Fruit fly (Drosophila melanogaster) whole organism, wandering third instar larva: ENCODE measurements around the gene CG14563.

ENCODE experiments used
- Abd-B ChIP-seq: fragments of >200 bp; optimal IDR thresholded peaks from 2 replicates; lab custom pipeline; 2017; ENCODE audit warnings: missing biosample characterization, missing genetic modification characterization
- CG32264 ChIP-seq: fragments of 200-800 bp; sonication (Bioruptor generic); optimal IDR thresholded peaks from 2 replicates; lab custom pipeline; 2016; ENCODE audit warnings: missing biosample characterization, missing genetic modification characterization
- CG9705 ChIP-seq: fragments of 200-800 bp; sonication (Bioruptor generic); optimal IDR thresholded peaks from 2 replicates; lab custom pipeline; 2018; ENCODE audit warnings: missing biosample characterization, mild to moderate bottlenecking, missing genetic modification characterization
- CrebA ChIP-seq: fragments of 200-800 bp; sonication (Bioruptor generic); optimal IDR thresholded peaks from 2 replicates; lab custom pipeline; 2016; ENCODE audit warnings: missing biosample characterization, mild to moderate bottlenecking, missing genetic modification characterization, borderline replicate concordance
- Dfd ChIP-seq: fragments of >200 bp; optimal IDR thresholded peaks from 2 replicates; lab custom pipeline; 2017; ENCODE audit warnings: missing biosample characterization, missing genetic modification characterization
- Dif ChIP-seq: fragments of 200-275, 200-300 bp; sonication (Bioruptor generic); optimal IDR thresholded peaks from 2 replicates; lab custom pipeline; 2018; ENCODE audit warnings: missing biosample characterization, missing genetic modification characterization; ENCODE audit not compliant: partially characterized antibody
- GATAd ChIP-seq: sonication (Bioruptor generic); optimal IDR thresholded peaks from 2 replicates; lab custom pipeline; 2016; ENCODE audit warnings: missing biosample characterization, missing genetic modification characterization
- HLH106 ChIP-seq: fragments of 200-800 bp; optimal IDR thresholded peaks from 3 replicates; lab custom pipeline; 2019; ENCODE audit warnings: missing biosample characterization, mild to moderate bottlenecking, missing genetic modification characterization, moderate library complexity
- Hnf4 ChIP-seq: fragments of 200-800 bp; sonication (Bioruptor generic); optimal IDR thresholded peaks from 2 replicates; lab custom pipeline; 2016; ENCODE audit warnings: missing biosample characterization, mild to moderate bottlenecking, missing genetic modification characterization
- Hr78 ChIP-seq: fragments of >200 bp; optimal IDR thresholded peaks from 2 replicates; lab custom pipeline; 2017; ENCODE audit warnings: missing biosample characterization, missing genetic modification characterization
- Hr83 ChIP-seq: fragments of 200-300 bp; sonication (Bioruptor generic); optimal IDR thresholded peaks from 2 replicates; lab custom pipeline; 2016; ENCODE audit warnings: missing biosample characterization, mild to moderate bottlenecking, missing genetic modification characterization, moderate library complexity; ENCODE audit not compliant: poor library complexity, severe bottlenecking
- Jra ChIP-seq: sonication (Bioruptor generic); optimal IDR thresholded peaks from 2 replicates; lab custom pipeline; 2016; ENCODE audit warnings: missing biosample characterization, missing genetic modification characterization
- Mio ChIP-seq: sonication (Bioruptor generic); optimal IDR thresholded peaks from 2 replicates; lab custom pipeline; 2016; ENCODE audit warnings: missing biosample characterization, missing genetic modification characterization
- Myc ChIP-seq: fragments of >200 bp; optimal IDR thresholded peaks from 2 replicates; lab custom pipeline; 2017
- N ChIP-seq: fragments of >200 bp; optimal IDR thresholded peaks from 2 replicates; lab custom pipeline; 2018; ENCODE audit warnings: missing biosample characterization, missing external identifiers, missing genetic modification characterization
- OdsH ChIP-seq: fragments of 200-800 bp; sonication (Bioruptor generic); optimal IDR thresholded peaks from 2 replicates; lab custom pipeline; 2016; ENCODE audit warnings: missing biosample characterization, mild to moderate bottlenecking, missing genetic modification characterization
- Rel ChIP-seq, 2 experiments: fragments of 200-800 bp; sonication (Bioruptor generic) in 1 of 2; optimal IDR thresholded peaks; 2 replicates in 1 of 2; 3 replicates in 1 of 2; lab custom pipeline; 2016 to 2019; ENCODE audit warnings: mild to moderate bottlenecking in 2 of 2, missing biosample characterization in 2 of 2, missing genetic modification characterization in 2 of 2, moderate library complexity in 1 of 2
- Sp1 ChIP-seq: fragments of 200-800 bp; sonication (Bioruptor generic); optimal IDR thresholded peaks from 3 replicates; lab custom pipeline; 2019; ENCODE audit warnings: missing biosample characterization, mild to moderate bottlenecking, missing genetic modification characterization, moderate library complexity
- Vsx2 ChIP-seq: fragments of 200-300, 225-300 bp; sonication (Bioruptor generic); optimal IDR thresholded peaks from 2 replicates; lab custom pipeline; 2018; ENCODE audit warnings: missing biosample characterization, missing genetic modification characterization; ENCODE audit not compliant: partially characterized antibody
- br ChIP-seq: fragments of 200-800 bp; sonication (Bioruptor generic); optimal IDR thresholded peaks from 2 replicates; lab custom pipeline; 2016; ENCODE audit warnings: missing biosample characterization, missing genetic modification characterization
- brk ChIP-seq: fragments of 200-800 bp; sonication (Bioruptor generic); optimal IDR thresholded peaks from 2 replicates; lab custom pipeline; 2016; ENCODE audit warnings: missing biosample characterization, mild to moderate bottlenecking, missing genetic modification characterization
- dl ChIP-seq, 2 experiments: fragments of 175-275, 200-275 bp in 1 of 2; fragments of 200-275 bp in 1 of 2; sonication (Bioruptor generic); optimal IDR thresholded peaks; lab custom pipeline; 2018; ENCODE audit warnings: mild to moderate bottlenecking in 2 of 2, missing biosample characterization in 2 of 2, missing genetic modification characterization in 2 of 2, moderate library complexity in 2 of 2; ENCODE audit not compliant: partially characterized antibody in 2 of 2, insufficient read depth in 1 of 2
- dmrt93B ChIP-seq: fragments of 200-800 bp; sonication (Bioruptor generic); optimal IDR thresholded peaks from 2 replicates; lab custom pipeline; 2018; ENCODE audit warnings: missing biosample characterization, mild to moderate bottlenecking, missing genetic modification characterization
- dsf ChIP-seq: sonication (Bioruptor generic); optimal IDR thresholded peaks from 2 replicates; lab custom pipeline; 2016; ENCODE audit warnings: missing biosample characterization, missing genetic modification characterization, borderline replicate concordance
- ey ChIP-seq: fragments of 200-800 bp; sonication (Bioruptor generic); optimal IDR thresholded peaks from 2 replicates; lab custom pipeline; 2016; ENCODE audit warnings: missing biosample characterization, missing genetic modification characterization
- foxo ChIP-seq, 2 experiments: fragments of 200-800 bp; sonication (Bioruptor generic); optimal IDR thresholded peaks; 2 replicates in 1 of 2; 3 replicates in 1 of 2; lab custom pipeline; 2016 to 2017; ENCODE audit warnings: missing biosample characterization in 2 of 2, missing genetic modification characterization in 2 of 2
- fru ChIP-seq: fragments of 200-800 bp; sonication (Bioruptor generic); optimal IDR thresholded peaks from 3 replicates; lab custom pipeline; 2016; ENCODE audit warnings: missing biosample characterization, mild to moderate bottlenecking, missing genetic modification characterization
- h ChIP-seq: fragments of 200-800 bp; sonication (Bioruptor generic); optimal IDR thresholded peaks from 3 replicates; lab custom pipeline; 2016; ENCODE audit warnings: missing biosample characterization, mild to moderate bottlenecking, missing genetic modification characterization
- jim ChIP-seq: fragments of 175-275, 200-325 bp; sonication (Bioruptor generic); optimal IDR thresholded peaks from 2 replicates; lab custom pipeline; 2016; ENCODE audit warnings: missing biosample characterization, mild to moderate bottlenecking, missing genetic modification characterization
- lola ChIP-seq: fragments of >200 bp; optimal IDR thresholded peaks from 2 replicates; lab custom pipeline; 2017; ENCODE audit warnings: missing biosample characterization, missing genetic modification characterization
- pan ChIP-seq: fragments of >200 bp; optimal IDR thresholded peaks from 2 replicates; lab custom pipeline; 2017
- psq ChIP-seq: fragments of 200-800 bp; sonication (Bioruptor generic); optimal IDR thresholded peaks from 3 replicates; lab custom pipeline; 2017; ENCODE audit warnings: missing biosample characterization, mild to moderate bottlenecking, missing genetic modification characterization, moderate library complexity
- rgr ChIP-seq: fragments of 200-800 bp; sonication (Bioruptor generic); optimal IDR thresholded peaks from 3 replicates; lab custom pipeline; 2016; ENCODE audit warnings: missing biosample characterization, mild to moderate bottlenecking, missing genetic modification characterization
- sage ChIP-seq: fragments of 200-800 bp; sonication (Bioruptor generic); optimal IDR thresholded peaks from 2 replicates; lab custom pipeline; 2016; ENCODE audit warnings: missing biosample characterization, mild to moderate bottlenecking, missing genetic modification characterization
- sv ChIP-seq: fragments of 200-800 bp; sonication (Bioruptor generic); optimal IDR thresholded peaks from 3 replicates; lab custom pipeline; 2016; ENCODE audit warnings: missing biosample characterization, missing genetic modification characterization
- tai ChIP-seq: sonication (Bioruptor generic); optimal IDR thresholded peaks from 2 replicates; lab custom pipeline; 2016; ENCODE audit warnings: missing biosample characterization, missing genetic modification characterization
- usp ChIP-seq: fragments of >200 bp; optimal IDR thresholded peaks from 2 replicates; lab custom pipeline; 2017; ENCODE audit warnings: missing biosample characterization, missing genetic modification characterization
- woc ChIP-seq: sonication (Bioruptor generic); optimal IDR thresholded peaks from 2 replicates; lab custom pipeline; 2016; ENCODE audit warnings: missing biosample characterization, mild to moderate bottlenecking, missing genetic modification characterization

CG14563 gene

dm6 chr3L:21827130-21827529 lies 15.1 kb downstream of the CG14563 start:
- TF ChIP-seq fru (GFP tag; lab: Kevin White, UChicago): no peak
- TF ChIP-seq jim: no peak
- TF ChIP-seq usp (GFP tag; lab: Kevin White, UChicago): no peak
- TF ChIP-seq Hnf4 (GFP tag; lab: Kevin White, UChicago): no peak
- no peak for TF ChIP-seq lola
- no peak for TF ChIP-seq rgr
- no peak for TF ChIP-seq Sp1 (GFP tag; lab: Kevin White, UChicago)
- TF ChIP-seq Myc: no peak
- no peak for TF ChIP-seq HLH106 (tag; lab: Kevin White, UChicago)
- TF ChIP-seq GATAd (GFP tag; lab: Kevin White, UChicago): no peak
- no peak for TF ChIP-seq br (GFP tag; lab: Kevin White, UChicago)
- no peak for TF ChIP-seq Jra
- TF ChIP-seq Hr83: no peak
- no peak for TF ChIP-seq Vsx2 (GFP tag; lab: Kevin White, UChicago)
- TF ChIP-seq Dif (GFP tag; lab: Kevin White, UChicago): no peak
- TF ChIP-seq dmrt93B (GFP tag; lab: Kevin White, UChicago): no peak

DNA sequence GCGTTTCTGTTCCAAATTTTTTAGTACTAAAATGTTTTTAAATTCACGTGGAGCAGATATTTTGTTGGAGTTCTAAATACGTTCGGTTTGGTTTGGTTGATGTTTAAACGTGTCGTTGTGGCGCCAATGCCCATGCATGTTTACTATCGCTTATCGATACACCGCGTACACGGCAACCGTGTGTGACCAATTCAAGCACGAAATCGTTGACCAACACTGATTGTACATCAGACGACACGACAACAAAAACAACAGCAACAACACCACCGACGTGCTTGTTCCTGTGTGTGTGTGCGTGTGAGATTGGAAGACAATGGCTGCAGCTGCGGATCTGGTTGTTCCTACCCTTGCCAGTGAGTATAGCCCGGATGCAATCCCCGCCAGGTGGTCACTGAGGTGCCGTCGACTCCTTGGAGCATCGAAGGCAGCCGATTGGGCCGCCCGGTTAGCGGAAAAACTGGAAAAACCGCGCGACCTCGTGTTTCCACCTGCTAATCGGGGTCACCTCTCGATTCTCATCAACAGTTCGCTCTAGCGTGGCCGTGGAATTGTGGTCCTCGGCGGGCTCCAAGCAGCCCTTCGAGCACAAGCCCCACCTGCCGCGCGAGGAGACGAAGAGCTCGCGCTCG lies 17.3 kb downstream of the CG14563 start, which contains the start of gene eIF2A:
eIF2A (plus strand) TSS at position 16 of the 629 bp plus-strand sequence.
- TF ChIP-seq Sp1 (GFP tag; lab: Kevin White, UChicago) (peak; percentile 56), Mio (GFP tag; lab: Kevin White, UChicago) (no peak), CrebA (GFP tag; lab: Kevin White, UChicago) (no peak), dmrt93B (GFP tag; lab: Kevin White, UChicago) (no peak), sage (GFP tag; lab: Kevin White, UChicago) (no peak), tai (GFP tag; lab: Kevin White, UChicago) (no peak), psq (peak; percentile 41), Hr83 (peak; percentile 94), dsf (GFP tag; lab: Kevin White, UChicago) (no peak), usp (GFP tag; lab: Kevin White, UChicago) (no peak), sv (GFP tag; lab: Kevin White, UChicago) (peak; percentile 47), CG32264 (no peak), dl (GFP tag; optimal IDR thresholded peaks at IDR 0.05; lab: Kevin White, UChicago; ENCODE audit: insufficient read depth in 1 of 2, partially characterized antibody in 2 of 2) (no peak), HLH106 (tag; lab: Kevin White, UChicago) (peak; percentile 63), lola (no peak), foxo (GFP tag; optimal IDR thresholded peaks at IDR 0.05; lab: Kevin White, UChicago) (peak in 1 of 2 experiments; percentile 76), CG9705 (GFP tag; lab: Kevin White, UChicago) (peak; percentile 25), Dfd (GFP tag; lab: Kevin White, UChicago) (no peak), fru (GFP tag; lab: Kevin White, UChicago) (peak; percentile 42), Hr78 (GFP tag; lab: Kevin White, UChicago) (no peak), br (GFP tag; lab: Kevin White, UChicago) (peak; percentile 52), N (GFP tag; lab: Kevin White, UChicago) (no peak), Hnf4 (GFP tag; lab: Kevin White, UChicago) (peak; percentile 77), brk (GFP tag; lab: Kevin White, UChicago) (no peak), Vsx2 (GFP tag; lab: Kevin White, UChicago) (no peak), jim (no peak), rgr (peak; percentile 79), Jra (peak; percentile 81), Rel (GFP tag; optimal IDR thresholded peaks at IDR 0.05; lab: Kevin White, UChicago) (no peak), Rel (tag; optimal IDR thresholded peaks at IDR 0.05; lab: Kevin White, UChicago) (peak; percentile 58), GATAd (GFP tag; lab: Kevin White, UChicago) (peak; percentile 24), Myc (peak; percentile 6), pan (lab: Kevin White, UChicago) (no peak), Dif (GFP tag; lab: Kevin White, UChicago) (peak; percentile 60), OdsH (GFP tag; lab: Kevin White, UChicago) (peak; percentile 64), ey (GFP tag; lab: Kevin White, UChicago) (peak; percentile 68), woc (peak; percentile 24), Abd-B (GFP tag; lab: Kevin White, UChicago) (no peak), h (GFP tag; lab: Kevin White, UChicago) (peak; percentile 80)
